Worm (Caenorhabditis elegans): ENCODE results near the gene C14C10.2.

C14C10.2 gene

DNA sequence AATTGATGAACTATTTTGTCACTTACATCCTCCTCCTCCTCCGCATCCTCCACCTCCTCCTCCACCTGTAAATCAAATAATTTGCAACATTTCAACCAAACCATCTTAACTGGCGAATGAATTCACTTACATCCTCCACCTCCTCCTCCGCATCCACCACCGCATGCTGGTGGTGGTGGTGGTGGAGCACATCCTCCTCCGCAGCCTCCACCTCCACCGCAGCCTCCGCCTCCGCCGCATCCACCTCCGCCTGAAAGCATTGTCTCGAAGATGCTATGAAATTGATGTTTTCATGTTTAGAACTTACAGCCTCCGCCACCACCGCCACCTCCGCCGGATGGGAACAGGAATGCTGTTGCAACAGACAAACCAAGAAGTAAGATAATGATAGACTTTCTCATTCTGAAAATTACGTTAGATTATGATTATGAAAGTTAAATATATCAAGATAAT lies 15.8 kb downstream of the C14C10.2 start, which contains the start of gene grl-23:
Gene grl-23, minus strand, starts transcription at position 403 of the 453 bp plus-strand sequence.
- no peak for TF ChIP-seq dao-5 (tag; optimal IDR thresholded peaks at IDR 0.05)
- no peak for TF ChIP-seq W03F9.2 (tag; optimal IDR thresholded peaks at IDR 0.05)
- TF ChIP-seq him-1 (tag; optimal IDR thresholded peaks at IDR 0.05): no peak

DNA sequence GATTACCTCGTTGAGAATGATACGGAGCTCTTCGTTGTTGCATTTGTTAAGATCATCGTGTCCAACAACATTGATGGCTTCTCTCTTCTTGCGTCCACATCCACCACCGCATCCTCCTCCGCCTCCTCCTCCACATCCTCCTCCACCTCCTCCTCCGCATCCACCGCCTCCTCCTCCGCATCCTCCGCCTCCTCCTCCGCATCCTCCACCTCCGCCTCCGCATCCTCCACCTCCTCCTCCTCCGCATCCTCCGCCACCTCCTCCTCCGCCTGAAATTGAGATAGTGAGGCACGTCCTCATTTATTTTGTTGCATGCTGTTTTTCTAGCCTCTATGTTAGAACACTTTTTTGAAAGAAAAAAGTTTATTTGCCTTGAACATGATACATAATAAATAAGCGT lies 16.4 kb downstream of the C14C10.2 start:
- no peak for TF ChIP-seq him-1 (tag; optimal IDR thresholded peaks at IDR 0.05)
- TF ChIP-seq W03F9.2 (tag; optimal IDR thresholded peaks at IDR 0.05): no peak
- no peak for TF ChIP-seq dao-5 (tag; optimal IDR thresholded peaks at IDR 0.05)

DNA sequence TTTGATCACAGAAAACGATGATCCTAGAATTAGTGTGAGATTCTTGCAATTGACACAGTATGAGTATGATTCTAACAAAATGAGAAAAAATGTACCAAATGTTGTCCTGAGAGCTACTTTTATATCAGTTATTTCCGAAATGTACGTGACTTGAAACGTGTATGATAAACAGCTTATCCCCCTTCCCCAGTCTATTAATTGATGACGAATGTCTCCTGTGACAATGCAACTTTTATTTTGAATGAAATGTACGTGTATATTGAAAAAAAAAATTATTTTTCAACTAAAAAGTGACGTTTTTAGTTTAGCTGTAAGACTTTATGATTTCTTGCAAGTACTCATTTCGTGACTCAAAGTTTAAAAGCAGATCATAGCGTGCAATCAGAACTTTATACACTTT lies 22.0 kb downstream of the C14C10.2 start:
- TF ChIP-seq dao-5 (tag; optimal IDR thresholded peaks at IDR 0.05): no peak
- no peak for TF ChIP-seq him-1 (tag; optimal IDR thresholded peaks at IDR 0.05)

DNA sequence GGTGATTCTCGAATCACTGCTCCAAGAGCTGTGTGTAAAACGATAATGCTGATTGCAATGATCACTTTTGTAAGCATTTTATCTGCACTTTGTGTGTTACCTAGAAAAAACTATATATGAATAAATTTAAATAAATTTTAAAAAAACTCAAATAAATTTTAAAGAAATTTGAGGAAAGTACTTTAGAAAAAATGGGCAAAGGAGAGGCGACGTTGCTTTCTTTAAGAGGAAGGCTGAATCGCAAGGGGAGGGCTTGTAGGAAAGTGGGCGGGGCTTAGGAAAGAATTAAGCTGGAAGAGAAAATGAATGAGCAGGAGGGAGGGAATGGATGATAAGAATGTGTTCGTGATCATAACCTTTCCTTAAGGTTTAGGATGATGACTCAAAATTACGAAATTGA lies 24.4 kb downstream of the C14C10.2 start, which contains the start of gene E02A10.4:
Gene E02A10.4, minus strand, starts transcription at position 101 of the 400 bp plus-strand sequence.
- TF ChIP-seq him-1 (tag; optimal IDR thresholded peaks at IDR 0.05) (no peak), dao-5 (tag; optimal IDR thresholded peaks at IDR 0.05) (no peak), W03F9.2 (tag; optimal IDR thresholded peaks at IDR 0.05) (no peak)

DNA sequence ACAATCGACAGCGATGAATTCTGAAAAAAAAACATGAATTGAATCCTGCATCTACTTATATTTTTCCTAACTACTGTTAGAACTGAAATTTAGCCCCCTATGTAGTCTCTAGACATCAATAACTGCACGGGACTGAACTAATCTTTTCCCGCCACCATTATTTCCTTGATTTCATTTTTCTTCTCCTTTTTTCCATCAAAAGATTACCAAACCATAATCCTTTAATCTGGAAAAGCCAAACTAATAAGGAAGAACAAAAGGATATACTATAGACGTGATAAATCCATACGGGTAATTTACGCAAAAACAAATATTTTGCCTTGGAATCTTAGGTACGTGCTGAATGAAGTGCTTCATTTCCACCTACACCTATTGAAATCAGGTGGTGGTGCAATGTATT lies 25.0 kb downstream of the C14C10.2 start:
- TF ChIP-seq him-1 (tag; optimal IDR thresholded peaks at IDR 0.05) (no peak), dao-5 (tag; optimal IDR thresholded peaks at IDR 0.05) (no peak), W03F9.2 (tag; optimal IDR thresholded peaks at IDR 0.05) (no peak)

DNA sequence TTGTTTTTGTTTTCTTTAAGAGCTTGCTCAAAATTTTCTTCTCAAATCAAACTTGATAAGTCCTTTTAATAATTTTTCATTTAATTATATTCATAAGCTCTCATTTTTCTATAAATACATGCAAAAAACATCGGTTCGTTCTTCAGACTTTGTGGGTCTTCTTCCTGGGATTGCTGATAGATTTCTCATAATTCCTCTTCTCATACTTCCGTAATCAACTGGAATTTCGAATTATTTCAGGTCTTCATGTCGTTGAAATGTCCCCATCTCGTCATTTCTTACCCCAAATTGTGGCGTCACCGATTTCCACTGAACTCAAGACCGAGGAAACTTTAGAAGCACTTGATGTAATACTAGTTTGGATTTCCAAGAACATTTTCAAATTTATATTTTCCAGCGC lies 27.4 kb downstream of the C14C10.2 start:
- TF ChIP-seq dao-5 (tag; optimal IDR thresholded peaks at IDR 0.05) (no peak), him-1 (tag; optimal IDR thresholded peaks at IDR 0.05) (no peak), W03F9.2 (tag; optimal IDR thresholded peaks at IDR 0.05) (no peak)

DNA sequence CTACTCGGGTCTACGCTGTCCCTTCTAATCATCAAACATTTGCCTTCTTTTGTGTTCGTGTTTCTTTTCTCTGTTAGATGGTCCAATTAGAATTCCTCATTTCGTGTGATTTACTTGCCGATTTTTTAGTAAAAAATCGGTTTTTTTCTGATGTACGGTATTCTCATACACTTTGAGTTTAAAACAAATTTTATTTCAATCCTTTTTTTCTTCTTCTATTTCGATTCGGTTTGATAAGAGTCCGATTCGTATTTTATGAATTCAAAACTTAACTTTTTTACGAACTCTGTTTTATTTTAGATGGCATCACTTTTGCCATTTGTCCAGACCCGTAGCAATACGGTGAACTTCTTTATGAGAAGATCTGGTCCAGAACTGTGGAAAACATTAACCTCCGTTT lies 29.1 kb downstream of the C14C10.2 start, which contains the start of gene mrps-5:
Gene mrps-5, plus strand, starts transcription at position 301 of the 400 bp plus-strand sequence.
- no peak for TF ChIP-seq dao-5 (tag; optimal IDR thresholded peaks at IDR 0.05)
- no peak for TF ChIP-seq W03F9.2 (tag; optimal IDR thresholded peaks at IDR 0.05)
- no peak for TF ChIP-seq him-1 (tag; optimal IDR thresholded peaks at IDR 0.05)

DNA sequence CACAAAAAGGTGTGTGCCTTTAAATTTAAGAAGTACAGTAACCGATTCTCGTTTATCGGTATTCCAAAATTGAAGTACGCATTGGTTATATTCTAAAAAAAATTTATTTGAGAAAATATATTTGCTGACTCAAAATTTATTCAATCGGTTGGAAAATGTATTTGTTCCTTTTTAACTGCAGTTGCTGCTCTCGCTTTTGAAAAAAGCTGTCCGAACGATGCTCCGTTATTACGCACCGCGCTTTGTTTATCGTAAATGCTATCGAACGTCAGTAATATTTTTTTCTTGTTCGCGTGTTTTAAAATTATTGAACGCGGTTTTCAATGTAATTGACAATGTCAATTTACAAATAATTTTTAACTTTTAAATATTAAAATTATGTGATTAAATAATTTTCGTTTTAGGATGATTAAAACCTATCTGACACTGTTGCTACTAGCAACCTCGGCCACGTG lies 31.9 kb downstream of the C14C10.2 start, which contains the start of gene sel-1:
Gene sel-1, plus strand, starts transcription at position 405 of the 455 bp plus-strand sequence.
- TF ChIP-seq W03F9.2 (tag; optimal IDR thresholded peaks at IDR 0.05) (no peak), dao-5 (tag; optimal IDR thresholded peaks at IDR 0.05) (no peak), him-1 (tag; optimal IDR thresholded peaks at IDR 0.05) (no peak)

DNA sequence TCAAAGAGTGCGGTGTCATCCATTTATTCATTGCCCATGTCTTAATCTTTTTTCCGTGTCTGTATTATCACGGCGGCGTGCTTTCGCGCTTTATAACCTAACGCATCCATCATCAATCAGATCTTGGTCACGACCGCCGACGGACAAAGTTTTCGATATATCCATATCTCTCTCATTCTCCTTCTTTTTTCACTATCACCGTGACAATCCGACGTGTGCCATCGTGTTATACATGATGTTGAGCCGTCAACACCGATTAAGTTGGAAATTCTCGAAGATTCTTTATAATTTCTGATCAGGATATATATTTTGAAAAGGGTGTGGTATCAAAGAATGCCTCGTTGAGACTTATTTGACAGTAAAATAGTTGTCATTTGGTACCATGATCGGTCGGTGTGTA lies 35.4 kb downstream of the C14C10.2 start:
- TF ChIP-seq dao-5 (tag; optimal IDR thresholded peaks at IDR 0.05): no peak
- TF ChIP-seq him-1 (tag; optimal IDR thresholded peaks at IDR 0.05): no peak
- no peak for TF ChIP-seq W03F9.2 (tag; optimal IDR thresholded peaks at IDR 0.05)

DNA sequence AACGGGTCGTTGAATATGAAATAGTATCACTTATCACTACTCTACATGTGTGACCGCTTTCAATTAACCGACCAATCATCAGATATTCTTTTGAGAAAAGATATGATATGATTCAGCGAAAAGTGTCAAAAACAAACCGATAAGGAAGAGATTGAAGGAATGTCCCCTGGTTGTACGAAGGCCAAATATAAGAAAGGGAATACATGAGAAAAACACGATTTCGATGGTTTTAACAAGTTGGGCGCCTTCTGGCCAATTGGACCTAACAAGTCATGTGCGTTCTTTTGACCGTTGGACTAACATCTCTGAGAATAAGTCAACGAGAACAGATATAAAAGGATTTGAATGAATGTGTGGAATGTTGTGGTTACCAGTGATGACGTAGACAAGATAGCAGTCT lies 36.4 kb downstream of the C14C10.2 start:
- no peak for TF ChIP-seq him-1 (tag; optimal IDR thresholded peaks at IDR 0.05)
- TF ChIP-seq dao-5 (tag; optimal IDR thresholded peaks at IDR 0.05): no peak
- no peak for TF ChIP-seq W03F9.2 (tag; optimal IDR thresholded peaks at IDR 0.05)

DNA sequence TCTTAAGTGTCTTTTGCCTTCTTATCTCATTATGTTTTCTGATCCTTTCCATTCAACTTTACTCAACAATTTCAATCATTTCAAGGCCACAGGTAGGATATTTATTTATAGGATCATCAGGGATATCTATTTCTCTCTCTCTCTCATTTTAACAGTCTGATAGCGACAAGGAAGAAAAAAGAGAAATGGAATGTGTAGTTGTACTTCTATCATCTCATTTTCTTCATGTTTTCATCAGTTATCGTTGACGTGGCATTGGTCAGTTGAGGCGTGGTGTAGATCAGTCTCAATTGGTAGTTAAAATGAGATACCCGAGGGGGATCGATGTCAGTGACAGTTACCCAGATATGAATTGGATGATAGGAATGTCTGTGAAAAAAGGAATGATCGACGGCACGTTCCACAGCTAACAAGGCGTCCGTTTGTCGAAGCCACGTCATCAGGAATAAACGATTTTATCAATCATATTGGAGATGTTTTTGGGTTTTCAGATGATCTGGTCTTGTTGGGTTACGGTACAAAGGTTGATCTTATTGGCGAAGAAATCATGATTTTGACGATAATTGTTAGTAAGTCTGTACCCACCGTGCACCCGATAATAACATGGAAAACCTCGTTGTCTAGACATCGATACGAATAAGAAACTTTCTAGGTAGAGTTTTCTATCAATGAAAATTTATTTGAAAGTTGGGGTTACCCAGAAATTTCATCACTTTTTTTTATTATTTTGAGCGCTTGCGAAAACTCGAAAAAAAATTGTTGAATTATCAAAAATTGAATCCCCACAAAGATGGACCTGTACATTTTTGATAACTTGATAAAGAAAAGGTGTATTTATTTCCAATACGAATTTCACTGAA lies 37.9 kb downstream of the C14C10.2 start:
- TF ChIP-seq W03F9.2 (tag; optimal IDR thresholded peaks at IDR 0.05): no peak
- no peak for TF ChIP-seq him-1 (tag; optimal IDR thresholded peaks at IDR 0.05)
- TF ChIP-seq dao-5 (tag; optimal IDR thresholded peaks at IDR 0.05): no peak

DNA sequence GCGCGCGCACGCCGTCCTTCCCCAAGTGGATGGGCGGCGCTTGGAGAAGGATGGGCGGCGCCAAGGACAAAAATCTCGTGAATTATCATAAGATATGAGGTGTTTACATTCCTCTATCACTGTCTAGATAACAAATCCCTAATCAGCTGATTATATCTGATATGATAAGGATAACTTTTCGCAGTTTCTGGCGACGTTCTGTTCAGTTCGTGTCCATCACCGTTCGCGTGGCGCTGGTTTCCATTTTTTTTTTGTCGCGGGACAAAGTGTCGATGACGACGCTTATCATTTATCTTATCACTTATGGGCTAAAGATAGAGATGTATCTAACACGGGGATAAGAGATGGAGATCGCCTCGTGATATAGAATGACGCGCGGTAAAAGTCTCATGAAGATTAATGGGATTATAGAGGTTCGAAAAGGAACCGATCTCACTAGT lies 39.0 kb downstream of the C14C10.2 start:
- TF ChIP-seq dao-5 (tag; optimal IDR thresholded peaks at IDR 0.05): no peak
- TF ChIP-seq him-1 (tag; optimal IDR thresholded peaks at IDR 0.05): no peak
- TF ChIP-seq W03F9.2 (tag; optimal IDR thresholded peaks at IDR 0.05): no peak

DNA sequence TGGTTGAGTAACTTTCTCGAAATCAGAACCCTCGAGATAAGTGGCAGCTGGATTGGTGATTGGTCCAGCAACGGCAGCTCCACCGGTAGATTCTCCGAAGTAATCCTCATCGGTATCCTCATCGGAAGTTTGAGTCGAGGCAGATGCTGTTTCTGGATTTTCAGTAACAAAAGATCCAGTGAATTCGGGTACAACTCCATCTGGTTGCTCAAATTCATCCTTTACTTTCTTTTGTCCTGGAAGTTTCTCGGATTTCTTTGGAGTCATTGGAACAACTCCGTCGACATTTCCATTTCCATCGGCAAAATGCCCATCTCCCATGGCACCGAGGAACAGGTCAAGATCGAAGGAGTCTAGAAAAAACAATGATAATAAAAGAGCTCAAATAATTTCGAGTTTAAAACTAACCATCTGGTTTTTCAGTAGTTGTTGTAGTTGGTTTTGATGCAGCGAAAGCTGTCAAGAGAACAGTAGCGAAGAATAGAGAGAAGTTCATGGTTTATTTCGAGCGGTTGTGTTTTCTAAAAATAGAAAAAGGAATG lies 39.5 kb downstream of the C14C10.2 start, which contains the start of gene F45D3.4:
Gene F45D3.4, minus strand, starts transcription at position 521 of the 542 bp plus-strand sequence.
- TF ChIP-seq him-1 (tag; optimal IDR thresholded peaks at IDR 0.05) (no peak), W03F9.2 (tag; optimal IDR thresholded peaks at IDR 0.05) (no peak), dao-5 (tag; optimal IDR thresholded peaks at IDR 0.05) (no peak)
